Fruit fly (Drosophila melanogaster) whole organism, embryonic: Measurements from ENCODE around the gene anchor.

Experiments used
- Atf-2 ChIP-seq: fragments of 200-800 bp; sonication (Bioruptor generic); optimal IDR thresholded peaks from 2 replicates; lab custom pipeline; 2016; ENCODE audit warnings: missing biosample characterization, missing genetic modification characterization
- Atf3 ChIP-seq: fragments of 200-800 bp; sonication (Bioruptor generic); optimal IDR thresholded peaks from 3 replicates; lab custom pipeline; 2016; ENCODE audit warnings: missing biosample characterization, missing genetic modification characterization
- Bteb2 ChIP-seq: fragments of 200-800 bp; sonication (Bioruptor generic); optimal IDR thresholded peaks from 2 replicates; lab custom pipeline; 2016; ENCODE audit warnings: missing biosample characterization, missing genetic modification characterization
- CG11085 ChIP-seq: fragments of 200-800 bp; sonication (Bioruptor generic); IDR thresholded peaks from 2 replicates; pipeline ENCODE4 v1.3.6; 2022; ENCODE audit warnings: missing biosample characterization, missing genetic modification characterization
- CG11696 ChIP-seq: fragments of 200-800 bp; sonication (Bioruptor generic); IDR thresholded peaks from 2 replicates; pipeline ENCODE4 v1.3.6; 2022; ENCODE audit warnings: missing biosample characterization, missing genetic modification characterization
- CG13775 ChIP-seq: fragments of 200-800 bp; sonication (Bioruptor generic); optimal IDR thresholded peaks from 3 replicates; lab custom pipeline; 2017; ENCODE audit warnings: missing biosample characterization, mild to moderate bottlenecking, missing genetic modification characterization
- CG13894 ChIP-seq: fragments of 200-800 bp; sonication (Bioruptor generic); optimal IDR thresholded peaks from 3 replicates; lab custom pipeline; 2018; ENCODE audit warnings: missing biosample characterization, mild to moderate bottlenecking, missing genetic modification characterization, moderate library complexity
- CG14050 ChIP-seq: fragments of 200-800 bp; sonication (Bioruptor generic); IDR thresholded peaks from 3 replicates; pipeline ENCODE4 v1.3.6; 2022; ENCODE audit warnings: missing biosample characterization, missing genetic modification characterization
- CG15696 ChIP-seq: fragments of 200-800 bp; sonication (Bioruptor generic); optimal IDR thresholded peaks from 2 replicates; lab custom pipeline; 2019; ENCODE audit warnings: missing biosample characterization, mild to moderate bottlenecking, missing genetic modification characterization, moderate library complexity
- CG1647 ChIP-seq: fragments of 200-800 bp; sonication (Bioruptor generic); optimal IDR thresholded peaks from 3 replicates; lab custom pipeline; 2016; ENCODE audit warnings: missing biosample characterization, missing genetic modification characterization
- CG17359 ChIP-seq: fragments of 200-800 bp; sonication (Bioruptor generic); optimal IDR thresholded peaks from 3 replicates; lab custom pipeline; 2018; ENCODE audit warnings: missing biosample characterization, mild to moderate bottlenecking, missing genetic modification characterization, moderate library complexity
- CG1832 ChIP-seq: fragments of 200-800 bp; sonication (Bioruptor generic); optimal IDR thresholded peaks from 2 replicates; lab custom pipeline; 2017; ENCODE audit warnings: missing biosample characterization, mild to moderate bottlenecking, missing genetic modification characterization, inconsistent platforms
- CG2120 ChIP-seq: fragments of 200-800 bp; sonication (Bioruptor generic); optimal IDR thresholded peaks from 3 replicates; lab custom pipeline; 2016; ENCODE audit warnings: missing biosample characterization, missing genetic modification characterization
- CG32767 ChIP-seq: fragments of 200-800 bp; sonication (Bioruptor generic); IDR thresholded peaks from 2 replicates; pipeline ENCODE4 v1.3.6; 2022; ENCODE audit warnings: missing biosample characterization, missing genetic modification characterization
- CG3847 ChIP-seq: fragments of 200-800 bp; sonication (Bioruptor generic); IDR thresholded peaks from 2 replicates; pipeline ENCODE4 v1.3.6; 2022; ENCODE audit warnings: missing biosample characterization, missing genetic modification characterization
- CG4404 ChIP-seq: fragments of 200-800 bp; sonication (Bioruptor generic); IDR thresholded peaks from 2 replicates; pipeline ENCODE4 v1.3.6; 2022; ENCODE audit warnings: missing biosample characterization, missing genetic modification characterization
- CG4617 ChIP-seq: fragments of 200-800 bp; sonication (Bioruptor generic); optimal IDR thresholded peaks from 3 replicates; lab custom pipeline; 2016; ENCODE audit warnings: missing biosample characterization, missing genetic modification characterization, borderline replicate concordance
- CG5953 ChIP-seq: fragments of 200-800 bp; sonication (Bioruptor generic); IDR thresholded peaks from 2 replicates; pipeline ENCODE4 v1.3.6; 2022; ENCODE audit warnings: missing biosample characterization, missing genetic modification characterization
- CG6689 ChIP-seq: fragments of 200-800 bp; sonication (Bioruptor generic); IDR thresholded peaks from 2 replicates; pipeline ENCODE4 v1.3.6; 2022; ENCODE audit warnings: missing biosample characterization, missing genetic modification characterization
- CG6791 ChIP-seq: fragments of 200-800 bp; sonication (Bioruptor generic); IDR thresholded peaks from 3 replicates; pipeline ENCODE4 v1.3.6; 2022; ENCODE audit warnings: missing biosample characterization, missing genetic modification characterization; ENCODE audit not compliant: partially characterized antibody
- CG7786 ChIP-seq: fragments of 200-800 bp; sonication (Bioruptor generic); optimal IDR thresholded peaks from 2 replicates; lab custom pipeline; 2016; ENCODE audit warnings: missing biosample characterization, missing genetic modification characterization
- CG8765 ChIP-seq: fragments of 200-800 bp; sonication (Bioruptor generic); IDR thresholded peaks from 2 replicates; pipeline ENCODE4 v1.3.6; 2022; ENCODE audit warnings: missing biosample characterization, missing genetic modification characterization
- CG9932 ChIP-seq: fragments of 200-800 bp; sonication (Bioruptor generic); IDR thresholded peaks from 2 replicates; pipeline ENCODE4 v1.3.6; 2022; ENCODE audit warnings: missing biosample characterization, missing genetic modification characterization
- CTCF ChIP-seq: fragments of 200-800 bp; sonication (Bioruptor generic); optimal IDR thresholded peaks from 2 replicates; lab custom pipeline; 2017; ENCODE audit warnings: missing biosample characterization, mild to moderate bottlenecking, missing genetic modification characterization, moderate library complexity
- Dll ChIP-seq: fragments of 200-800 bp; sonication (Bioruptor generic); IDR thresholded peaks from 4 replicates; pipeline ENCODE4 v1.3.6; 2022; ENCODE audit warnings: missing biosample characterization, missing genetic modification characterization; ENCODE audit not compliant: partially characterized antibody
- Hr39 ChIP-seq: fragments of >200 bp; optimal IDR thresholded peaks from 2 replicates; lab custom pipeline; 2017
- MESR4 ChIP-seq: fragments of 200-800 bp; sonication (Bioruptor generic); optimal IDR thresholded peaks from 2 replicates; lab custom pipeline; 2018; ENCODE audit warnings: missing biosample characterization, mild to moderate bottlenecking, missing genetic modification characterization, moderate library complexity
- Med ChIP-seq: fragments of 200-800 bp; sonication (Bioruptor generic); peaks from one replicate; lab custom pipeline; 2016; ENCODE audit warnings: missing biosample characterization, missing genetic modification characterization, mild to moderate bottlenecking, inconsistent platforms, moderate library complexity
- Optix ChIP-seq: fragments of 200-800 bp; sonication (Bioruptor generic); IDR thresholded peaks from 3 replicates; pipeline ENCODE4 v1.3.6; 2022; ENCODE audit warnings: missing biosample characterization, missing genetic modification characterization
- Sry-β ChIP-seq: fragments of 200-800 bp; sonication (Bioruptor generic); optimal IDR thresholded peaks from 2 replicates; lab custom pipeline; 2018; ENCODE audit warnings: missing biosample characterization, mild to moderate bottlenecking, missing genetic modification characterization, moderate library complexity
- Stat92E ChIP-seq, 3 experiments: fragments of >200 bp in 2 of 3; fragments of 200-800 bp in 1 of 3; sonication (Bioruptor generic) in 1 of 3; optimal IDR thresholded peaks; 2 replicates each; lab custom pipeline; 2017 to 2019; ENCODE audit warnings: missing biosample characterization in 3 of 3, missing genetic modification characterization in 3 of 3, mild to moderate bottlenecking in 1 of 3, moderate library complexity in 1 of 3
- amos ChIP-seq: fragments of 200-800 bp; sonication (Bioruptor generic); IDR thresholded peaks from 2 replicates; pipeline ENCODE4 v1.3.6; 2022; ENCODE audit warnings: missing biosample characterization, missing genetic modification characterization; ENCODE audit not compliant: partially characterized antibody
- aop ChIP-seq: fragments of 200-800 bp; sonication (Bioruptor generic); IDR thresholded peaks from 2 replicates; pipeline ENCODE4 v1.3.6; 2022; ENCODE audit warnings: missing biosample characterization, missing genetic modification characterization
- ap ChIP-seq: fragments of 200-800 bp; sonication (Bioruptor generic); IDR thresholded peaks from 2 replicates; pipeline ENCODE4 v1.3.6; 2022; ENCODE audit warnings: missing biosample characterization, missing genetic modification characterization
- az2 ChIP-seq: fragments of 200-800 bp; sonication (Bioruptor generic); optimal IDR thresholded peaks from 3 replicates; lab custom pipeline; 2016; ENCODE audit warnings: missing biosample characterization, missing genetic modification characterization
- corto ChIP-seq: fragments of 200-800 bp; sonication (Bioruptor generic); optimal IDR thresholded peaks from 2 replicates; lab custom pipeline; 2016; ENCODE audit warnings: missing biosample characterization, mild to moderate bottlenecking, missing genetic modification characterization, moderate library complexity
- da ChIP-seq: fragments of 200-800 bp; sonication (Bioruptor generic); optimal IDR thresholded peaks from 2 replicates; lab custom pipeline; 2016; ENCODE audit warnings: missing biosample characterization, missing genetic modification characterization
- emc ChIP-seq: fragments of 200-800 bp; sonication (Bioruptor generic); optimal IDR thresholded peaks from 2 replicates; lab custom pipeline; 2016; ENCODE audit warnings: missing biosample characterization, missing genetic modification characterization
- grau ChIP-seq: fragments of 200-800 bp; optimal IDR thresholded peaks from 3 replicates; lab custom pipeline; 2019; ENCODE audit warnings: missing biosample characterization, mild to moderate bottlenecking, missing genetic modification characterization, moderate library complexity
- jing ChIP-seq: fragments of 200-800 bp; sonication (Bioruptor generic); optimal IDR thresholded peaks from 2 replicates; lab custom pipeline; 2018; ENCODE audit warnings: missing biosample characterization, mild to moderate bottlenecking, missing genetic modification characterization
- klu ChIP-seq: fragments of 200-800 bp; sonication (Bioruptor generic); IDR thresholded peaks from 2 replicates; pipeline ENCODE4 v1.3.6; 2022; ENCODE audit warnings: missing biosample characterization, missing genetic modification characterization
- lola ChIP-seq, 3 experiments: fragments of >200 bp in 2 of 3; fragments of 200-800 bp in 1 of 3; sonication (Bioruptor generic) in 1 of 3; optimal IDR thresholded peaks; 2 replicates each; lab custom pipeline; 2017 to 2019; ENCODE audit warnings: missing biosample characterization in 3 of 3, missing genetic modification characterization in 3 of 3, mild to moderate bottlenecking in 1 of 3, moderate library complexity in 1 of 3
- pan ChIP-seq, 4 experiments: fragments of >200 bp in 3 of 4; fragments of 200-800 bp in 1 of 4; sonication (Bioruptor generic) in 1 of 4; optimal IDR thresholded peaks in 3 of 4; IDR thresholded peaks in 1 of 4; 2 replicates each; pipeline versions ENCODE4 v1.3.6 to Lab custom; 2017 to 2022; ENCODE audit warnings: missing biosample characterization in 2 of 4, missing genetic modification characterization in 2 of 4, mixed read lengths in 1 of 4
- peb ChIP-seq: fragments of 200-800 bp; sonication (Bioruptor generic); IDR thresholded peaks from 2 replicates; pipeline ENCODE4 v1.3.6; 2022; ENCODE audit warnings: missing biosample characterization, missing genetic modification characterization
- rib ChIP-seq: fragments of 200-800 bp; sonication (Bioruptor generic); IDR thresholded peaks from 2 replicates; pipeline ENCODE4 v1.3.6; 2022; ENCODE audit warnings: missing biosample characterization, missing genetic modification characterization
- sd ChIP-seq: fragments of 200-800 bp; sonication (Bioruptor generic); optimal IDR thresholded peaks from 3 replicates; lab custom pipeline; 2018; ENCODE audit warnings: missing biosample characterization, mild to moderate bottlenecking, missing genetic modification characterization, moderate library complexity
- sima ChIP-seq: fragments of 200-800 bp; sonication (Bioruptor generic); optimal IDR thresholded peaks from 2 replicates; lab custom pipeline; 2016; ENCODE audit warnings: missing biosample characterization, missing genetic modification characterization
- sna ChIP-seq: fragments of 200-800 bp; sonication (Bioruptor generic); IDR thresholded peaks from 2 replicates; pipeline ENCODE4 v1.3.6; 2022; ENCODE audit warnings: missing biosample characterization, missing genetic modification characterization; ENCODE audit not compliant: partially characterized antibody
- tio ChIP-seq: fragments of 200-800 bp; sonication (Bioruptor generic); optimal IDR thresholded peaks from 2 replicates; lab custom pipeline; 2017; ENCODE audit warnings: missing biosample characterization, missing genetic modification characterization, inconsistent platforms
- usp ChIP-seq: fragments of >200 bp; optimal IDR thresholded peaks from 2 replicates; lab custom pipeline; 2017; ENCODE audit warnings: missing biosample characterization, missing genetic modification characterization
- zfh2 ChIP-seq: fragments of 200-800 bp; sonication (Bioruptor generic); optimal IDR thresholded peaks from 2 replicates; lab custom pipeline; 2016; ENCODE audit warnings: missing biosample characterization, missing genetic modification characterization

Gene anchor

DNA sequence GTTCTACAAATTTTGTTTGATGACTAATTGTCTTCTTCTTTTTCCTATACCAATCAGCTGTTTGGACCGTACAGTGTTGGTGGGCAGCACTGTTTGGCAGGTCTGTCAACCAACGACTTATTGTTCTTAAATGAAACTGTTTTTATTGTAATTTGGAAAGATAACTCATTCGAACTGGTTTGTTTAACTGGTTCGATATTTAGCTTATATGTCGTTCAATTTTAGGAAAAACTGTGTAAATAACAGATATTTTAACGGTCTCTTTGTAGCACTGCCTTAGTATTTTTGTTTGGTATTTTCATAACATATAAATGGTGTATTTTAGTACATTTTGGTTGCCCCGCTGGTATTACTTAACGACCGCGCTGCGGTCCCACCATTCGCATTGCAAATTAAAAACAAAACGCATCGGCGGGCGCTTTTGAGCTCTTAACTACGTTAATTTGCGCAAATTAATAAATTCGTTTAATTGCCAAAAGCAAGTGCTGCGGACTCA, at the start of gene anchor, which contains the start of gene Vps60 (continued):
- TF ChIP-seq tio (GFP tag; lab: Kevin White, UChicago) (peak; percentile 2), MESR4 (GFP tag; lab: Kevin White, UChicago) (peak; percentile 78), CG6791 (GFP tag; lab: Robert Waterston, UW) (no peak), Bteb2 (peak; percentile 76), CG4617 (GFP tag; lab: Kevin White, UChicago) (peak; percentile 58), rib (no peak), peb (GFP tag; lab: Robert Waterston, UW) (no peak), sd (tag; lab: Kevin White, UChicago) (peak; percentile 34), CG32767 (GFP tag; lab: Robert Waterston, UW) (no peak), CG11085 (GFP tag; lab: Robert Waterston, UW) (no peak), CG6689 (peak; percentile 34; the same call in 1 of the 2 replicates), grau (tag; lab: Kevin White, UChicago) (peak; percentile 47), CG4404 (GFP tag; lab: Robert Waterston, UW) (no peak), CG13894 (tag; lab: Kevin White, UChicago) (no peak), ap (GFP tag; lab: Robert Waterston, UW) (no peak), Atf-2 (GFP tag; lab: Kevin White, UChicago) (no peak), CG17359 (tag; lab: Kevin White, UChicago) (peak; percentile 19), CG3847 (GFP tag; lab: Robert Waterston, UW) (peak; percentile 30; the same call in 1 of the 2 replicates), CG13775 (GFP tag; lab: Kevin White, UChicago) (peak; percentile 55), pan (optimal IDR thresholded peaks at IDR 0.05; lab: Kevin White, UChicago) (no peak), pan (GFP tag; optimal IDR thresholded peaks at IDR 0.05 in 1 of 2, IDR thresholded peaks at IDR 0.05 in 1 of 2) (no peak), Med (peak; percentile 94), CG1647 (GFP tag; lab: Kevin White, UChicago) (peak; percentile 41), CTCF (no peak), Hr39 (lab: Kevin White, UChicago) (no peak), sna (no peak), emc (peak; percentile 26), corto (no peak), CG8765 (no peak), Stat92E (GFP tag; optimal IDR thresholded peaks at IDR 0.05; lab: Kevin White, UChicago) (peak in 1 of 3 experiments; percentile 46), amos (GFP tag; lab: Robert Waterston, UW) (no peak), CG14050 (GFP tag; lab: Robert Waterston, UW) (no peak), Dll (GFP tag; lab: Robert Waterston, UW) (peak; percentile 50; the same call in 2 of the 4 replicates), CG9932 (GFP tag; lab: Robert Waterston, UW) (peak; percentile 62), jing (no peak), Atf3 (GFP tag; lab: Kevin White, UChicago) (peak; percentile 65), aop (GFP tag; lab: Robert Waterston, UW) (no peak), da (GFP tag; lab: Kevin White, UChicago) (no peak), CG2120 (GFP tag; lab: Kevin White, UChicago) (peak; percentile 84), CG5953 (GFP tag; lab: Robert Waterston, UW) (no peak), az2 (peak; percentile 39), sima (GFP tag; lab: Kevin White, UChicago) (no peak), zfh2 (GFP tag; lab: Kevin White, UChicago) (peak; percentile 65), CG11696 (no peak), klu (GFP tag; lab: Robert Waterston, UW) (no peak), lola (GFP tag; optimal IDR thresholded peaks at IDR 0.05; lab: Kevin White, UChicago) (peak in 1 of 3 experiments; percentile 45), CG15696 (tag; lab: Kevin White, UChicago) (no peak), CG1832 (GFP tag; lab: Kevin White, UChicago) (no peak), Optix (no peak), CG7786 (GFP tag; lab: Kevin White, UChicago) (peak; percentile 71), Sry-β (GFP tag; lab: Kevin White, UChicago) (no peak), usp (no peak)
